Fruit fly (Drosophila melanogaster) whole organism, embryonic: ENCODE measurements around the gene be.

Source experiments
- Awh ChIP-seq: fragments of 200-800 bp; sonication (Bioruptor generic); IDR thresholded peaks from 2 replicates; pipeline ENCODE4, ENCODE4 v1.3.6; 2022; ENCODE audit warnings: missing biosample characterization, missing genetic modification characterization
- BEAF-32 ChIP-seq: fragments of 200-800 bp; sonication (Bioruptor generic); optimal IDR thresholded peaks from 3 replicates; lab custom pipeline; 2017; ENCODE audit warnings: missing biosample characterization, missing genetic modification characterization, mild to moderate bottlenecking, moderate library complexity, missing genetic modification reagents
- CG1024 ChIP-seq: fragments of 200-800 bp; sonication (Bioruptor generic); IDR thresholded peaks from 2 replicates; pipeline ENCODE4 v1.3.6; 2022; ENCODE audit warnings: missing biosample characterization, missing genetic modification characterization
- CG10366 ChIP-seq: fragments of 200-800 bp; sonication (Bioruptor generic); IDR thresholded peaks from 2 replicates; pipeline ENCODE4 v1.3.6; 2022; ENCODE audit warnings: missing biosample characterization, missing genetic modification characterization
- CG10654 ChIP-seq: fragments of 200-800 bp; sonication (Bioruptor generic); optimal IDR thresholded peaks from 2 replicates; lab custom pipeline; 2016; ENCODE audit warnings: missing biosample characterization, missing genetic modification characterization
- CG11093 ChIP-seq: fragments of 200-800 bp; sonication (Bioruptor generic); IDR thresholded peaks from 3 replicates; pipeline ENCODE4 v1.3.6; 2022; ENCODE audit warnings: missing biosample characterization, missing genetic modification characterization
- CG11398 ChIP-seq: fragments of 200-800 bp; sonication (Bioruptor generic); optimal IDR thresholded peaks from 2 replicates; lab custom pipeline; 2016; ENCODE audit warnings: missing biosample characterization, missing genetic modification characterization
- CG2712 ChIP-seq: fragments of 200-800 bp; optimal IDR thresholded peaks from 3 replicates; lab custom pipeline; 2019; ENCODE audit warnings: missing biosample characterization, mild to moderate bottlenecking, missing genetic modification characterization, moderate library complexity
- CG2889 ChIP-seq: fragments of 200-800 bp; sonication (Bioruptor generic); IDR thresholded peaks from 3 replicates; pipeline ENCODE4 v1.3.6; 2022; ENCODE audit warnings: missing biosample characterization, missing genetic modification characterization
- CG30431 ChIP-seq: fragments of 200-800 bp; sonication (Bioruptor generic); optimal IDR thresholded peaks from 2 replicates; lab custom pipeline; 2017; ENCODE audit warnings: missing biosample characterization, missing genetic modification characterization
- CG31365 ChIP-seq: fragments of 200-800 bp; sonication (Bioruptor generic); optimal IDR thresholded peaks from 2 replicates; lab custom pipeline; 2018; ENCODE audit warnings: missing biosample characterization, mild to moderate bottlenecking, missing genetic modification characterization
- CG32532 ChIP-seq: fragments of 200-800 bp; sonication (Bioruptor generic); IDR thresholded peaks from 2 replicates; pipeline ENCODE4 v1.3.6; 2022; ENCODE audit warnings: missing biosample characterization, missing genetic modification characterization
- CG33213 ChIP-seq: fragments of 200-800 bp; sonication (Bioruptor generic); optimal IDR thresholded peaks from 3 replicates; lab custom pipeline; 2016; ENCODE audit warnings: missing biosample characterization, missing genetic modification characterization
- CG4360 ChIP-seq: fragments of 200-800 bp; sonication (Bioruptor generic); IDR thresholded peaks from 2 replicates; pipeline ENCODE4 v1.3.6; 2022; ENCODE audit warnings: missing biosample characterization, missing genetic modification characterization
- CG6254 ChIP-seq: fragments of 200-800 bp; sonication (Bioruptor generic); optimal IDR thresholded peaks from 3 replicates; lab custom pipeline; 2017; ENCODE audit warnings: mild to moderate bottlenecking, missing biosample characterization, missing genetic modification reagents, missing genetic modification characterization
- CG6683 ChIP-seq: fragments of 200-800 bp; sonication (Bioruptor generic); optimal IDR thresholded peaks from 2 replicates; lab custom pipeline; 2017; ENCODE audit warnings: missing biosample characterization, mild to moderate bottlenecking, missing genetic modification characterization, missing genetic modification reagents
- CG8924 ChIP-seq: fragments of 200-800 bp; optimal IDR thresholded peaks from 3 replicates; lab custom pipeline; 2019; ENCODE audit warnings: missing biosample characterization, mild to moderate bottlenecking, missing genetic modification characterization, moderate library complexity
- CG9437 ChIP-seq: fragments of 200-800 bp; sonication (Bioruptor generic); optimal IDR thresholded peaks from 2 replicates; lab custom pipeline; 2018; ENCODE audit warnings: missing biosample characterization, mild to moderate bottlenecking, missing genetic modification characterization
- CG9817 ChIP-seq: fragments of 200-800 bp; sonication (Bioruptor generic); optimal IDR thresholded peaks from 2 replicates; lab custom pipeline; 2018; ENCODE audit warnings: missing biosample characterization, mild to moderate bottlenecking, missing genetic modification characterization, moderate library complexity
- Dip3 ChIP-seq: fragments of 200-800 bp; sonication (Bioruptor generic); optimal IDR thresholded peaks from 3 replicates; lab custom pipeline; 2016; ENCODE audit warnings: missing biosample characterization, missing genetic modification characterization
- Dll ChIP-seq: fragments of 200-800 bp; sonication (Bioruptor generic); IDR thresholded peaks from 4 replicates; pipeline ENCODE4 v1.3.6; 2022; ENCODE audit warnings: missing biosample characterization, missing genetic modification characterization; ENCODE audit not compliant: partially characterized antibody
- Eip74EF ChIP-seq, 2 experiments: fragments of 200-800 bp in 1 of 2; fragments of >200 bp in 1 of 2; sonication (Bioruptor generic) in 1 of 2; optimal IDR thresholded peaks; 2 replicates each; lab custom pipeline; 2017 to 2019; ENCODE audit warnings: missing biosample characterization in 2 of 2, missing genetic modification characterization in 2 of 2, mild to moderate bottlenecking in 1 of 2, moderate library complexity in 1 of 2
- Fer1 ChIP-seq: fragments of 200-800 bp; sonication (Bioruptor generic); optimal IDR thresholded peaks from 2 replicates; lab custom pipeline; 2017; ENCODE audit warnings: missing biosample characterization, mild to moderate bottlenecking, missing genetic modification characterization
- HHEX ChIP-seq: fragments of 200-800 bp; sonication (Bioruptor generic); optimal IDR thresholded peaks from 3 replicates; lab custom pipeline; 2017; ENCODE audit warnings: missing biosample characterization, mild to moderate bottlenecking, missing genetic modification characterization, missing genetic modification reagents
- Neu2 ChIP-seq: fragments of 200-800 bp; sonication (Bioruptor generic); optimal IDR thresholded peaks from 3 replicates; lab custom pipeline; 2016; ENCODE audit warnings: missing biosample characterization, missing genetic modification characterization, borderline replicate concordance
- NfI ChIP-seq: fragments of 200-800 bp; sonication (Bioruptor generic); optimal IDR thresholded peaks from 3 replicates; lab custom pipeline; 2018; ENCODE audit warnings: missing biosample characterization, mild to moderate bottlenecking, missing genetic modification characterization, moderate library complexity
- Sry-δ ChIP-seq: fragments of 200-800 bp; sonication (Bioruptor generic); optimal IDR thresholded peaks from 2 replicates; lab custom pipeline; 2016; ENCODE audit warnings: missing biosample characterization, missing genetic modification characterization
- Xbp1 ChIP-seq: fragments of 200-800 bp; sonication (Bioruptor generic); optimal IDR thresholded peaks from 3 replicates; lab custom pipeline; 2016; ENCODE audit warnings: missing biosample characterization, mild to moderate bottlenecking, missing genetic modification characterization
- ara ChIP-seq: fragments of 200-800 bp; sonication (Bioruptor generic); IDR thresholded peaks from 2 replicates; pipeline ENCODE4 v1.3.6; 2022; ENCODE audit warnings: missing biosample characterization, missing genetic modification characterization
- bigmax ChIP-seq: fragments of 200-800 bp; sonication (Bioruptor generic); optimal IDR thresholded peaks from 2 replicates; lab custom pipeline; 2018; ENCODE audit warnings: missing biosample characterization, mild to moderate bottlenecking, missing genetic modification characterization
- bsh ChIP-seq, 2 experiments: fragments of 200-800 bp; sonication (Bioruptor generic); optimal IDR thresholded peaks; 2 replicates each; lab custom pipeline; 2017 to 2018; ENCODE audit warnings: mild to moderate bottlenecking in 2 of 2, missing biosample characterization in 2 of 2, missing genetic modification characterization in 2 of 2, moderate library complexity in 1 of 2
- chinmo ChIP-seq: fragments of 200-800 bp; sonication (Bioruptor generic); IDR thresholded peaks from 4 replicates; pipeline ENCODE4 v1.3.6; 2022; ENCODE audit warnings: missing biosample characterization, missing genetic modification characterization; ENCODE audit not compliant: partially characterized antibody
- dm ChIP-seq: fragments of 200-800 bp; sonication (Bioruptor generic); optimal IDR thresholded peaks from 3 replicates; lab custom pipeline; 2016; ENCODE audit warnings: missing biosample characterization, missing genetic modification characterization
- fd96Cb ChIP-seq: fragments of 200-800 bp; sonication (Bioruptor generic); optimal IDR thresholded peaks from 2 replicates; lab custom pipeline; 2018; ENCODE audit warnings: missing biosample characterization, mild to moderate bottlenecking, missing genetic modification characterization, moderate library complexity
- gce ChIP-seq: fragments of 200-800 bp; sonication (Bioruptor generic); IDR thresholded peaks from 3 replicates; pipeline ENCODE4 v1.3.6; 2022; ENCODE audit warnings: missing biosample characterization, missing genetic modification characterization
- gsb ChIP-seq: fragments of 200-800 bp; sonication (Bioruptor generic); IDR thresholded peaks from 2 replicates; pipeline ENCODE4 v1.3.6; 2022; ENCODE audit warnings: missing biosample characterization, missing genetic modification characterization
- gsb-n ChIP-seq: fragments of 200-800 bp; sonication (Bioruptor generic); optimal IDR thresholded peaks from 3 replicates; lab custom pipeline; 2018; ENCODE audit warnings: missing biosample characterization, mild to moderate bottlenecking, missing genetic modification characterization
- hkb ChIP-seq, 2 experiments: fragments of 200-800 bp in 1 of 2; fragments of >200 bp in 1 of 2; sonication (Bioruptor generic) in 1 of 2; IDR thresholded peaks in 1 of 2; optimal IDR thresholded peaks in 1 of 2; 2 replicates each; pipeline versions ENCODE4 v1.3.6 to Lab custom; 2017 to 2022; ENCODE audit warnings: missing biosample characterization in 1 of 2, missing genetic modification characterization in 1 of 2
- hth ChIP-seq: fragments of >200 bp; optimal IDR thresholded peaks from 2 replicates; lab custom pipeline; 2017; ENCODE audit warnings: inconsistent platforms
- kay ChIP-seq: fragments of 200-800 bp; sonication (Bioruptor generic); optimal IDR thresholded peaks from 2 replicates; lab custom pipeline; 2016; ENCODE audit warnings: missing biosample characterization, missing genetic modification characterization
- luna ChIP-seq: fragments of 200-800 bp; sonication (Bioruptor generic); optimal IDR thresholded peaks from 2 replicates; lab custom pipeline; 2016; ENCODE audit warnings: missing biosample characterization, missing genetic modification characterization
- mirr ChIP-seq: fragments of 200-800 bp; sonication (Bioruptor generic); optimal IDR thresholded peaks from 3 replicates; lab custom pipeline; 2018; ENCODE audit warnings: missing biosample characterization, mild to moderate bottlenecking, missing genetic modification characterization
- pan ChIP-seq, 4 experiments: fragments of >200 bp in 3 of 4; fragments of 200-800 bp in 1 of 4; sonication (Bioruptor generic) in 1 of 4; optimal IDR thresholded peaks in 3 of 4; IDR thresholded peaks in 1 of 4; 2 replicates each; pipeline versions ENCODE4 v1.3.6 to Lab custom; 2017 to 2022; ENCODE audit warnings: missing biosample characterization in 2 of 4, missing genetic modification characterization in 2 of 4, mixed read lengths in 1 of 4
- pnt ChIP-seq: fragments of 200-800 bp; sonication (Bioruptor generic); optimal IDR thresholded peaks from 3 replicates; lab custom pipeline; 2016; ENCODE audit warnings: missing biosample characterization, missing genetic modification characterization
- schlank ChIP-seq: fragments of 200-800 bp; sonication (Bioruptor generic); optimal IDR thresholded peaks from 2 replicates; lab custom pipeline; 2018; ENCODE audit warnings: missing biosample characterization, mild to moderate bottlenecking, missing genetic modification characterization
- sqz ChIP-seq: fragments of 200-800 bp; sonication (Bioruptor generic); optimal IDR thresholded peaks from 3 replicates; lab custom pipeline; 2018; ENCODE audit warnings: missing biosample characterization, mild to moderate bottlenecking, missing genetic modification characterization
- ssp ChIP-seq: fragments of 200-800 bp; sonication (Bioruptor generic); IDR thresholded peaks from 2 replicates; pipeline ENCODE4 v1.3.6; 2022; ENCODE audit warnings: missing biosample characterization, missing genetic modification characterization
- stc ChIP-seq: fragments of 200-800 bp; sonication (Bioruptor generic); IDR thresholded peaks from 2 replicates; pipeline ENCODE4 v1.3.6; 2022; ENCODE audit warnings: missing biosample characterization, missing genetic modification characterization

be gene

DNA sequence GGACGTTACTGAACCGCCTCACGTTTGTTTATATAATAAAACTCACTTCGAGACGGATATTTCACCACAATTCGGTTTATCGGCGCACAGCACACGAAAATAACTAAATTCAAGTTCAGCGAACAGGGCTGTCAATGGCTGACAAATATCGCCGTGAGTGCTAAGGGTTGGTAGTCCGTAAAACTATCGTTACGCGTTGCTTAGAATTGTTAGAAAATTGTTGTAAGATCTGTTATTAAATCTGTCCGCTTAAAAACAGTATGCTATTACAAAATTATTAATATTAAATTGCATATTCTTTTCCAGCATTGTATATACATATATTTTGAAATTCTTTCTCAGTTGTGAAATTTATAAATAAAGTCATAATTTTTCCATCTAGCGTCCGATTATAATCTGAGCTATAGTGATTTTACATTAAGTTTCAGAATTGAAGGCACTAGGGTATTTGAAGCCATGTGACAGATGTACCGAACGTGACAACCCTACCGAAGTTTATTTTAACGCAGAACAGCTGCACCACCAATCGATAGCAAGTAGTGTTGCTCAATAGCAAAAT is 60.4 kb downstream of the be start, which contains the start of gene Cox17 (continued):
- TF ChIP-seq CG6683 (GFP tag; lab: Kevin White, UChicago) (peak; percentile 67), Sry-δ (GFP tag; lab: Kevin White, UChicago) (peak; percentile 72), gsb (GFP tag; lab: Robert Waterston, UW) (no peak), Neu2 (no peak), BEAF-32 (GFP tag; lab: Kevin White, UChicago) (peak; percentile 93), chinmo (0 out of 4 replicates have a peak, but pooled peaks have one; percentile 67), stc (GFP tag; lab: Robert Waterston, UW) (no peak), CG33213 (peak; percentile 16), Dll (GFP tag; lab: Robert Waterston, UW) (peak; percentile 84), schlank (peak; percentile 26), Fer1 (GFP tag; lab: Kevin White, UChicago) (peak; percentile 76), Eip74EF (GFP tag; optimal IDR thresholded peaks at IDR 0.05; lab: Kevin White, UChicago) (peak in 1 of 2 experiments; percentile 51), CG8924 (peak; percentile 85), CG10654 (GFP tag; lab: Kevin White, UChicago) (peak; percentile 78), Dip3 (GFP tag; lab: Kevin White, UChicago) (peak; percentile 49), hkb (optimal IDR thresholded peaks at IDR 0.05; lab: Kevin White, UChicago) (no peak), hkb (GFP tag; IDR thresholded peaks at IDR 0.05; lab: Robert Waterston, UW) (peak; percentile 49), CG11093 (GFP tag; lab: Robert Waterston, UW) (peak; percentile 68; the same call in 2 of the 3 replicates), sqz (peak; percentile 75), mirr (GFP tag; lab: Kevin White, UChicago) (no peak), gsb-n (tag; lab: Kevin White, UChicago) (peak; percentile 62), CG32532 (peak; percentile 72), pnt (GFP tag; lab: Kevin White, UChicago) (peak; percentile 64), CG2889 (GFP tag; lab: Robert Waterston, UW) (0 out of 3 replicates have a peak, but pooled peaks have one; percentile 40), CG9817 (tag; lab: Kevin White, UChicago) (peak; percentile 83), bigmax (GFP tag; lab: Kevin White, UChicago) (no peak), CG9437 (GFP tag; lab: Kevin White, UChicago) (peak; percentile 84), Awh (GFP tag; lab: Robert Waterston, UW) (no peak), CG11398 (GFP tag; lab: Kevin White, UChicago) (no peak), bsh (GFP tag; optimal IDR thresholded peaks at IDR 0.05; lab: Kevin White, UChicago) (peak; percentile 37 to 60), HHEX (GFP tag; lab: Kevin White, UChicago) (peak; percentile 61), CG30431 (GFP tag; lab: Kevin White, UChicago) (peak; percentile 66), ara (GFP tag; lab: Robert Waterston, UW) (no peak; the same call in 1 of the 2 replicates), luna (GFP tag; lab: Kevin White, UChicago) (no peak), hth (no peak), NfI (peak; percentile 81), dm (peak; percentile 76), CG6254 (GFP tag; lab: Kevin White, UChicago) (peak; percentile 43), CG31365 (tag; lab: Kevin White, UChicago) (no peak), CG4360 (GFP tag; lab: Robert Waterston, UW) (no peak), CG2712 (tag; lab: Kevin White, UChicago) (peak; percentile 84), Xbp1 (GFP tag; lab: Kevin White, UChicago) (peak; percentile 86), pan (optimal IDR thresholded peaks at IDR 0.05; lab: Kevin White, UChicago) (no peak), pan (GFP tag; optimal IDR thresholded peaks at IDR 0.05 in 1 of 2, IDR thresholded peaks at IDR 0.05 in 1 of 2) (peak in 1 of 2 experiments; percentile 65), ssp (GFP tag; lab: Robert Waterston, UW) (peak; percentile 67), CG10366 (peak; percentile 66), fd96Cb (tag; lab: Kevin White, UChicago) (peak; percentile 79), kay (GFP tag; lab: Kevin White, UChicago) (peak; percentile 62), gce (GFP tag; lab: Robert Waterston, UW) (no peak), CG1024 (GFP tag; lab: Robert Waterston, UW) (peak; percentile 3; the same call in 1 of the 2 replicates)
